Worm (Caenorhabditis elegans) whole organism, L2 larva: Measurements from ENCODE around the gene chil-15.

Experiments
- C34F6.9 ChIP-seq: fragments of 150-350 bp; optimal IDR thresholded peaks from 2 replicates; lab custom pipeline; 2014; ENCODE audit warnings: missing biosample characterization, missing genetic modification characterization
- ama-1 ChIP-seq: fragments of 150-350 bp; optimal IDR thresholded peaks from 2 replicates; lab custom pipeline; 2018; ENCODE audit warnings: inconsistent platforms
- blmp-1 ChIP-seq: sonication (generic microtip); optimal IDR thresholded peaks from 2 replicates; lab custom pipeline; 2017; ENCODE audit warnings: missing genetic modification characterization, mild to moderate bottlenecking, missing compliant biosample characterization, antibody characterized with exemption, moderate library complexity; ENCODE audit not compliant: insufficient read depth
- crh-2 ChIP-seq: sonication (generic microtip); optimal IDR thresholded peaks from 2 replicates; lab custom pipeline; 2017; ENCODE audit warnings: missing biosample characterization, missing genetic modification characterization
- fos-1 ChIP-seq: fragments of 150-350 bp; optimal IDR thresholded peaks from 2 replicates; lab custom pipeline; 2014; ENCODE audit warnings: missing biosample characterization, missing genetic modification characterization
- lin-13 ChIP-seq: fragments of 150-350 bp; optimal IDR thresholded peaks from 2 replicates; lab custom pipeline; 2014; ENCODE audit warnings: missing biosample characterization, missing genetic modification reagents, missing genetic modification characterization
- lsy-2 ChIP-seq, 2 experiments: fragments of 150-350 bp in 1 of 2; sonication (generic microtip) in 1 of 2; optimal IDR thresholded peaks; 2 replicates each; lab custom pipeline; 2014 to 2017; ENCODE audit warnings: missing biosample characterization in 2 of 2, missing genetic modification characterization in 2 of 2
- mab-5 ChIP-seq: fragments of 150-350 bp; optimal IDR thresholded peaks from 2 replicates; lab custom pipeline; 2014; ENCODE audit warnings: missing biosample characterization, missing genetic modification characterization
- mbf-1 ChIP-seq: sonication (generic microtip); optimal IDR thresholded peaks from 2 replicates; lab custom pipeline; 2017; ENCODE audit warnings: missing biosample characterization, missing genetic modification characterization
- nhr-12 ChIP-seq: fragments of 150-350 bp; optimal IDR thresholded peaks from 2 replicates; lab custom pipeline; 2014; ENCODE audit warnings: missing biosample characterization, missing genetic modification characterization
- nhr-129 ChIP-seq: fragments of 150-350 bp; optimal IDR thresholded peaks from 2 replicates; lab custom pipeline; 2014; ENCODE audit warnings: missing biosample characterization, missing genetic modification characterization
- nhr-237 ChIP-seq: fragments of 150-350 bp; optimal IDR thresholded peaks from 2 replicates; lab custom pipeline; 2014; ENCODE audit warnings: missing biosample characterization, missing genetic modification characterization
- nhr-25 ChIP-seq: fragments of 150-350 bp; sonication (generic microtip); optimal IDR thresholded peaks from 3 replicates; lab custom pipeline; 2014; ENCODE audit warnings: missing biosample characterization, missing genetic modification characterization
- nhr-77 ChIP-seq: fragments of 150-350 bp; optimal IDR thresholded peaks from 2 replicates; lab custom pipeline; 2014; ENCODE audit warnings: missing biosample characterization, missing genetic modification characterization
- peb-1 ChIP-seq: fragments of 150-350 bp; optimal IDR thresholded peaks from 2 replicates; lab custom pipeline; 2014; ENCODE audit warnings: missing biosample characterization, missing genetic modification characterization
- snpc-4 ChIP-seq: fragments of 150-350 bp; optimal IDR thresholded peaks from 2 replicates; lab custom pipeline; 2014; ENCODE audit warnings: missing biosample characterization, missing genetic modification characterization
- ztf-11 ChIP-seq: sonication (generic microtip); optimal IDR thresholded peaks from 2 replicates; lab custom pipeline; 2017; ENCODE audit warnings: missing biosample characterization, missing genetic modification characterization

Gene chil-15

ce11 chrII:9397496-9397895 lies 45.9 kb downstream of the chil-15 start, which contains the start of gene Y51B9A.9:
Gene Y51B9A.9 (minus strand): TSS chrII:9397596.
- TF ChIP-seq nhr-12 (tag; lab: Kevin White, UChicago) (no peak), ama-1 (lab: Kevin White, UChicago) (no peak), C34F6.9 (tag; lab: Kevin White, UChicago) (no peak), lsy-2 (tag; optimal IDR thresholded peaks at IDR 0.05; lab: Kevin White, UChicago) (no peak), snpc-4 (no peak), fos-1 (tag; lab: Kevin White, UChicago) (no peak), mbf-1 (tag; lab: Kevin White, UChicago) (no peak), crh-2 (tag; lab: Kevin White, UChicago) (no peak), nhr-129 (tag; lab: Kevin White, UChicago) (no peak), peb-1 (no peak), ztf-11 (no peak), blmp-1 (tag; lab: Kevin White, UChicago) (no peak), nhr-77 (no peak), nhr-25 (no peak), lin-13 (GFP tag; lab: Kevin White, UChicago) (no peak), nhr-237 (tag; lab: Kevin White, UChicago) (no peak)

- TF ChIP-seq blmp-1 (tag; lab: Kevin White, UChicago) (no peak), nhr-25 (no peak), mab-5 (no peak)
These were observed 50.7 kb downstream of the chil-15 start, which contains the start of gene lido-17 for ce11 chrII:9392724-9393123. Gene lido-17 (minus strand): TSS chrII:9392824.
